Worm (Caenorhabditis elegans) whole organism, L3 larva: Measurements from ENCODE around the gene clec-251.

Experiments used
- R02D3.7 ChIP-seq: fragments of 150-350 bp; optimal IDR thresholded peaks from 2 replicates; lab custom pipeline; 2014; ENCODE audit warnings: missing biosample characterization, missing genetic modification characterization
- ZK546.5 ChIP-seq: sonication (generic microtip); optimal IDR thresholded peaks from 2 replicates; lab custom pipeline; 2017; ENCODE audit warnings: missing biosample characterization, missing genetic modification characterization
- aly-2 ChIP-seq: fragments of 150-350 bp; optimal IDR thresholded peaks from 2 replicates; lab custom pipeline; 2014; ENCODE audit warnings: missing biosample characterization, missing genetic modification characterization
- ama-1 ChIP-seq: fragments of 150-350 bp; optimal IDR thresholded peaks from 2 replicates; lab custom pipeline; 2018
- ceh-16 ChIP-seq: sonication (generic microtip); optimal IDR thresholded peaks from 2 replicates; lab custom pipeline; 2017; ENCODE audit warnings: missing biosample characterization, missing genetic modification characterization
- ceh-28 ChIP-seq: fragments of 150-350 bp; optimal IDR thresholded peaks from 2 replicates; lab custom pipeline; 2014; ENCODE audit warnings: missing biosample characterization, missing genetic modification reagents, missing genetic modification characterization
- ceh-82 ChIP-seq: fragments of 150-350 bp; optimal IDR thresholded peaks from 2 replicates; lab custom pipeline; 2014; ENCODE audit warnings: missing biosample characterization, missing genetic modification characterization
- daf-12 ChIP-seq: fragments of 150-350 bp; optimal IDR thresholded peaks from 2 replicates; lab custom pipeline; 2014; ENCODE audit warnings: missing biosample characterization, missing genetic modification reagents, missing genetic modification characterization
- egl-27 ChIP-seq: sonication (generic microtip); optimal IDR thresholded peaks from 4 replicates; lab custom pipeline; 2017; ENCODE audit warnings: missing biosample characterization, missing genetic modification reagents, missing genetic modification characterization
- elt-1 ChIP-seq: fragments of 150-350 bp; optimal IDR thresholded peaks from 2 replicates; lab custom pipeline; 2014; ENCODE audit warnings: missing biosample characterization, missing genetic modification characterization
- elt-2 ChIP-seq: sonication (generic microtip); optimal IDR thresholded peaks from 2 replicates; lab custom pipeline; 2016; ENCODE audit warnings: missing genetic modification reagents, mild to moderate bottlenecking, missing genetic modification characterization, missing compliant biosample characterization
- eor-1 ChIP-seq, 2 experiments: fragments of 150-350 bp; optimal IDR thresholded peaks; 2 replicates each; lab custom pipeline; 2014 to 2018; ENCODE audit warnings: missing biosample characterization in 2 of 2, missing genetic modification characterization in 2 of 2
- fkh-10 ChIP-seq: sonication (generic microtip); optimal IDR thresholded peaks from 2 replicates; lab custom pipeline; 2017; ENCODE audit warnings: missing biosample characterization, missing genetic modification reagents, missing genetic modification characterization
- fkh-2 ChIP-seq: fragments of 150-350 bp; optimal IDR thresholded peaks from 2 replicates; lab custom pipeline; 2014; ENCODE audit warnings: missing biosample characterization, missing genetic modification reagents, missing genetic modification characterization
- fos-1 ChIP-seq: fragments of 150-350 bp; optimal IDR thresholded peaks from 2 replicates; lab custom pipeline; 2014; ENCODE audit warnings: missing biosample characterization, missing genetic modification characterization
- hmg-11 ChIP-seq: sonication (generic microtip); optimal IDR thresholded peaks from 2 replicates; lab custom pipeline; 2016; ENCODE audit warnings: missing genetic modification characterization, missing compliant biosample characterization
- jun-1 ChIP-seq: fragments of 150-350 bp; optimal IDR thresholded peaks from 2 replicates; lab custom pipeline; 2014; ENCODE audit warnings: missing biosample characterization, missing genetic modification reagents, missing genetic modification characterization
- lsy-12 ChIP-seq: sonication (generic microtip); optimal IDR thresholded peaks from 2 replicates; lab custom pipeline; 2016; ENCODE audit warnings: mild to moderate bottlenecking, missing genetic modification characterization, missing compliant biosample characterization
- mml-1 ChIP-seq: fragments of 150-350 bp; sonication (generic microtip); optimal IDR thresholded peaks from 3 replicates; lab custom pipeline; 2014; ENCODE audit warnings: missing biosample characterization, missing genetic modification characterization
- nhr-11 ChIP-seq: fragments of 150-350 bp; optimal IDR thresholded peaks from 2 replicates; lab custom pipeline; 2014; ENCODE audit warnings: missing biosample characterization, missing genetic modification characterization
- nhr-23 ChIP-seq: fragments of 150-350 bp; optimal IDR thresholded peaks from 2 replicates; lab custom pipeline; 2014; ENCODE audit warnings: missing biosample characterization, missing genetic modification reagents, missing genetic modification characterization
- nhr-237 ChIP-seq: fragments of 150-350 bp; optimal IDR thresholded peaks from 2 replicates; lab custom pipeline; 2014; ENCODE audit warnings: missing biosample characterization, missing genetic modification characterization
- nhr-28 ChIP-seq: fragments of 150-350 bp; optimal IDR thresholded peaks from 2 replicates; lab custom pipeline; 2014; ENCODE audit warnings: missing biosample characterization, missing genetic modification characterization
- nhr-67 ChIP-seq: fragments of 150-350 bp; optimal IDR thresholded peaks from 2 replicates; lab custom pipeline; 2014; ENCODE audit warnings: missing biosample characterization, missing genetic modification characterization
- nhr-76 ChIP-seq: fragments of 150-350 bp; sonication (generic microtip); optimal IDR thresholded peaks from 5 replicates; lab custom pipeline; 2014; ENCODE audit warnings: missing biosample characterization, missing genetic modification characterization
- pha-4 ChIP-seq: fragments of 150-350 bp; optimal IDR thresholded peaks from 2 replicates; lab custom pipeline; 2014; ENCODE audit warnings: missing biosample characterization, missing genetic modification reagents, missing genetic modification characterization
- pqm-1 ChIP-seq: fragments of 150-350 bp; optimal IDR thresholded peaks from 2 replicates; lab custom pipeline; 2017; ENCODE audit warnings: missing biosample characterization, missing genetic modification characterization, inconsistent platforms
- sea-2 ChIP-seq: fragments of 150-350 bp; sonication (generic microtip); optimal IDR thresholded peaks from 4 replicates; lab custom pipeline; 2014; ENCODE audit warnings: missing biosample characterization, missing genetic modification reagents, missing genetic modification characterization
- snpc-4 ChIP-seq: fragments of 150-350 bp; optimal IDR thresholded peaks from 2 replicates; lab custom pipeline; 2014; ENCODE audit warnings: missing biosample characterization, missing genetic modification characterization
- tbx-2 ChIP-seq: sonication (generic microtip); optimal IDR thresholded peaks from 2 replicates; lab custom pipeline; 2016; ENCODE audit warnings: mild to moderate bottlenecking, missing genetic modification characterization, missing compliant biosample characterization
- unc-39 ChIP-seq: sonication (generic microtip); optimal IDR thresholded peaks from 4 replicates; lab custom pipeline; 2017; ENCODE audit warnings: missing biosample characterization, missing genetic modification characterization
- unc-62 ChIP-seq: fragments of 150-350 bp; sonication (generic microtip); optimal IDR thresholded peaks from 4 replicates; lab custom pipeline; 2014; ENCODE audit warnings: missing biosample characterization, missing genetic modification reagents, missing genetic modification characterization
- zag-1 ChIP-seq: fragments of 150-350 bp; optimal IDR thresholded peaks from 2 replicates; lab custom pipeline; 2014; ENCODE audit warnings: missing biosample characterization, missing genetic modification characterization
- ztf-4 ChIP-seq: fragments of 150-350 bp; optimal IDR thresholded peaks from 2 replicates; lab custom pipeline; 2014; ENCODE audit warnings: missing biosample characterization, missing genetic modification characterization

The clec-251 gene

DNA sequence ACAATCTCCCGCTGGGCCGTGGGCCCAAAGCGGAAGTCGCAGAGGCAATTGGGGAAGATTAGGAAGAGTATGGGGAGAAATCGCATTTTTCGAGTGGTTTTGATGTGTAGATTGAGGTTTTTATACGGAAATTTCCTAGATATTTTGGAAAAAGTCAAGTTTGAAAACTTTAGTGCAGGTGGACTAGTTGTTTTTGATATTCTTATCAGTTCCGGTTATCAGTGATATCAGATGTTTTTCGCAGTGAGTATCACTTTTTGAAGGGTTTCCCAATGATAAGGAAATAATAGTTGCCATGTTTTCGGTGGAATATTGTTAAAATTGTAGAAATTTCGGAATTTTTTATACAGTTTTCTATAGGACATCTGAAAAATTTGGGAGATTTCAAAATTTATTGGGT lies 12.4 kb downstream of the clec-251 start, which contains the start of gene scl-20:
TSS of gene scl-20 (minus strand) at position 101 of the 400 bp plus-strand sequence.
- TF ChIP-seq fkh-2 (tag; lab: Kevin White, UChicago) (no peak), elt-1 (tag; lab: Kevin White, UChicago) (no peak), ceh-28 (no peak), pqm-1 (tag; lab: Kevin White, UChicago) (no peak), snpc-4 (tag; lab: Kevin White, UChicago) (no peak), nhr-237 (tag; lab: Kevin White, UChicago) (no peak), lsy-12 (tag; lab: Kevin White, UChicago) (no peak), zag-1 (tag; lab: Kevin White, UChicago) (no peak)

DNA sequence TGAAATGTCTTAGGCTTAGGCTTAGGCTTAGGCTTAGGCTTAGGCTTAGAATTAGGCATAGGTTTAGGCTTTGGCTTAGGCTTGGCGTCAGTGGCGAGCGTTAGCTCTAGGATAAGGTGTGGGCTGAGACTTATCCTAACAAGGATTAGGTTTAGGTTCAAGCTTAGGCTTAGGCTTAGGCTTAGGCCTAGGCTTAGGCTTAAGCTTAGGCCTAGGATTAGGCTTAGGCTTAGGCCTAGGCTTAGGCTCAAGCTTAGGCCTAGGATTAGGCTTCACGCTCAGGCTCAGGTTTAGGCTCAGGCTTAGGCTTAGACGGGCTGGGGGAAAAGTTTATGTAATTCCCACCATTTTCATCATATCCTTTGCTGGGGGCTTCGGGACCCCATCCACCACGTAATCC lies 12.8 kb downstream of the clec-251 start:
- TF ChIP-seq nhr-23 (tag; lab: Kevin White, UChicago) = no peak
- no peak for TF ChIP-seq sea-2 (GFP tag; lab: Kevin White, UChicago)
- no peak for TF ChIP-seq elt-1 (tag; lab: Kevin White, UChicago)
- no peak for TF ChIP-seq eor-1 (tag; optimal IDR thresholded peaks at IDR 0.05; lab: Kevin White, UChicago)
- no peak for TF ChIP-seq ceh-82 (tag; lab: Kevin White, UChicago)
- TF ChIP-seq aly-2 (tag; lab: Kevin White, UChicago) = no peak
- TF ChIP-seq hmg-11 (tag; lab: Kevin White, UChicago) = no peak
- no peak for TF ChIP-seq nhr-28
- TF ChIP-seq lsy-12 (tag; lab: Kevin White, UChicago) = no peak
- TF ChIP-seq fos-1 (tag; lab: Kevin White, UChicago) = no peak

DNA sequence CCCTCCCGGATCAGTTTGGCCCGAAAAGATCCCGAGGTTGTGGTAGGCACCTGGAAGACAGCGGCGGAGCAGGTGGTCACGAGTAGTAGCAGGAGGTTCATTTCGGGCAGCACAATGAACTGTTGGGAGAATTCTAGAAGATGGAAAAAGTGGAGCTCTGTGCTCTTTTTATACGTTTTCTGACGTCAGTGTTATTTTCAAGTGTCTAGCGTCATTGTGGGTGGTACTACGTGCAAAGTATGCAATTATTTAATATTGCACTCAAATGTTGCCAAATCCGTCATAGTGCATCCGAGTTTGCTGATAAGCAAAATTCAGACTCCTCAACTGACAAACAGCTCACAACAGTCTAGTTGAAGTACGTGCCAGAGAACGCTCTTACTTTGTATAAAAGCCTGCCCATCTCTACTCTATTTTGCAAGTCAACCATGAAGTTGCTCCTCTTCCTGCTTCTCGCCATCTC lies 15.2 kb downstream of the clec-251 start, which contains the start of the genes asp-18 and scl-19:
TSS of gene asp-18 (minus strand) at position 101 of the 463 bp plus-strand sequence.
TSS of gene scl-19 (plus strand) at position 413 of the 463 bp plus-strand sequence.
- TF ChIP-seq daf-12 = no peak
- no peak for TF ChIP-seq tbx-2 (tag; lab: Kevin White, UChicago)
- no peak for TF ChIP-seq nhr-76
- TF ChIP-seq fkh-10 (GFP tag; lab: Kevin White, UChicago) = no peak
- TF ChIP-seq mml-1 (tag; lab: Kevin White, UChicago) = no peak
- TF ChIP-seq ama-1 = no peak
- no peak for TF ChIP-seq elt-2 (tag; lab: Kevin White, UChicago)
- TF ChIP-seq nhr-11 = no peak
- no peak for TF ChIP-seq ceh-16 (tag; lab: Kevin White, UChicago)
- no peak for TF ChIP-seq egl-27 (tag; lab: Kevin White, UChicago)
- no peak for TF ChIP-seq zag-1 (tag; lab: Kevin White, UChicago)
- TF ChIP-seq ztf-4 = no peak
- TF ChIP-seq pha-4 (tag; lab: Kevin White, UChicago) = no peak
- no peak for TF ChIP-seq jun-1
- no peak for TF ChIP-seq ceh-28
- TF ChIP-seq unc-39 (tag; lab: Kevin White, UChicago) = no peak
- TF ChIP-seq ZK546.5 (tag; lab: Kevin White, UChicago) = no peak
- no peak for TF ChIP-seq fos-1 (tag; lab: Kevin White, UChicago)
- no peak for TF ChIP-seq ceh-82 (tag; lab: Kevin White, UChicago)

DNA sequence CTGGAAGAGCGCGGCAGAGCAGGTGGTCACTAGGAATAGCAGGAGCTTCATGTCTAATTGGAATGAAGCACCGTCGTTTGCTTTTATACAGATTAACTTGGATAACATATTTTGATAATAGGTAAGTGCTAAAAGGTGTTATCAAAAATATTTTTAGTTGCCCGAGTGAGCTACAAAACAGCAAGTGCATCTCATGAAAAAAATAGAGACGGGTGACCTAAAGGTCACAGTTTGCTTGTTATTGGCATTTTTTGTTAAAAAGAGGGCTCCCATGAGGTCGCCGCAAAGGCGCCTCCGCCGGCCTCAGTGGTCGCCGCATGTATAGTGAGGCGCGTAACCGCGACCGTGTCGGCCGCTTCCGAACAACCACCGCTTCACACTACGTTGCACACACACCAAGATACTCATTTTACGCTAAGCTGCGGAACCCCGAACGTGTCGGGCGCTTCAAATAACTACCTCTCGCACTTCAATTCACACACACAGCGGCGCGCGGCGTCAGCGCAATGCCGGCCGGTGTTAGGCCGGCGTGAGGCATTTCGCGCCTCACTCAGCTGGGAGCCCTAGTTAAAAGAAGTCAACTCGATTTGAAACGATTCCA lies 17.4 kb downstream of the clec-251 start, which contains the start of gene asp-19:
TSS of gene asp-19 (minus strand) at position 51 of the 601 bp plus-strand sequence.
- TF ChIP-seq jun-1 (no peak), nhr-28 (no peak), nhr-237 (tag; lab: Kevin White, UChicago) (no peak), unc-62 (no peak), fos-1 (tag; lab: Kevin White, UChicago) (no peak), ztf-4 (no peak), eor-1 (tag; optimal IDR thresholded peaks at IDR 0.05; lab: Kevin White, UChicago) (no peak), zag-1 (tag; lab: Kevin White, UChicago) (no peak), elt-1 (tag; lab: Kevin White, UChicago) (no peak), hmg-11 (tag; lab: Kevin White, UChicago) (no peak), pha-4 (tag; lab: Kevin White, UChicago) (no peak), fkh-10 (GFP tag; lab: Kevin White, UChicago) (no peak), lsy-12 (tag; lab: Kevin White, UChicago) (no peak), R02D3.7 (tag; lab: Kevin White, UChicago) (no peak), aly-2 (tag; lab: Kevin White, UChicago) (no peak), nhr-67 (no peak), mml-1 (tag; lab: Kevin White, UChicago) (no peak)
- TF ChIP-seq, all 47 proteins: peak for 0
